Worm (Caenorhabditis elegans) whole organism, young adult: ENCODE data around the gene C40H5.2.

ENCODE experiments used
- dpl-1 ChIP-seq: fragments of 150-350 bp; optimal IDR thresholded peaks from 2 replicates; lab custom pipeline; 2014; ENCODE audit warnings: missing biosample characterization, missing genetic modification reagents, missing genetic modification characterization
- let-607 ChIP-seq, 2 experiments: fragments of 200-800 bp in 1 of 2; sonication (Bioruptor generic) in 1 of 2; sonication (generic microtip) in 1 of 2; optimal IDR thresholded peaks; 2 replicates each; lab custom pipeline; 2016 to 2018; ENCODE audit warnings: mild to moderate bottlenecking in 2 of 2, missing compliant biosample characterization in 2 of 2, missing genetic modification characterization in 2 of 2, moderate library complexity in 2 of 2, missing genotype in 1 of 2
- pha-4 ChIP-seq: fragments of 150-350 bp; sonication (generic microtip); optimal IDR thresholded peaks from 2 replicates; lab custom pipeline; 2014; ENCODE audit warnings: missing biosample characterization, missing genetic modification reagents, missing genetic modification characterization

DNA sequence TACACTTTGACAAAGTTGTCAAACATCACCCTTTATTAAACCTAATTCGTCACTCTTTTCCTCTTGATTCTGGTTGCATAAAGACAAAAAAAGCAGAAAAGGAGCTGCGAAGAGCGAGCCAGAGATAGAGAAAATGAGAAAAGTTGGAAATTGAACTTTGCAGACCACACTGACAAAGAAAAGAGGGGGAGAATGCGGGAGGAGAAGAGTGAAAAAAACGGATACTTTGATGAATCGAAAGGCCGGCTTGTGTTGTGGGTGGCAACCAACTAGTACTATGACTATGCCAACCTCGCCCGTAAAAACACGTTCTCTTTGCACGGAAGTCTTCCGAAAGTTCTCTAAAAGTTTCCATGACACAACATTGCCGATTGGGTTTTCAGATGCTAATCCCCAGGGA is 20.2 kb upstream of the C40H5.2 start:
- TF ChIP-seq dpl-1 (no peak), pha-4 (no peak), let-607 (tag; optimal IDR thresholded peaks at IDR 0.05; lab: Kevin White, UChicago) (no peak)
